Worm (Caenorhabditis elegans) whole organism, L3 larva: ENCODE results near the gene K10H10.12.

Experiments
- ceh-16 ChIP-seq: sonication (generic microtip); optimal IDR thresholded peaks from 2 replicates; lab custom pipeline; 2017; ENCODE audit warnings: missing biosample characterization, missing genetic modification characterization
- elt-1 ChIP-seq: fragments of 150-350 bp; optimal IDR thresholded peaks from 2 replicates; lab custom pipeline; 2014; ENCODE audit warnings: missing biosample characterization, missing genetic modification characterization
- elt-3 ChIP-seq, 3 experiments: fragments of 150-350 bp in 1 of 3; sonication (generic microtip) in 2 of 3; optimal IDR thresholded peaks; 2 replicates in 2 of 3; 4 replicates in 1 of 3; lab custom pipeline; 2014 to 2017; ENCODE audit warnings: missing biosample characterization in 3 of 3, missing genetic modification characterization in 3 of 3
- fkh-10 ChIP-seq: sonication (generic microtip); optimal IDR thresholded peaks from 2 replicates; lab custom pipeline; 2017; ENCODE audit warnings: missing biosample characterization, missing genetic modification reagents, missing genetic modification characterization
- hmg-11 ChIP-seq: sonication (generic microtip); optimal IDR thresholded peaks from 2 replicates; lab custom pipeline; 2016; ENCODE audit warnings: missing genetic modification characterization, missing compliant biosample characterization
- lin-39 ChIP-seq: fragments of 150-350 bp; optimal IDR thresholded peaks from 2 replicates; lab custom pipeline; 2018; ENCODE audit warnings: missing biosample characterization, missing genetic modification reagents, missing genetic modification characterization
- nhr-11 ChIP-seq: fragments of 150-350 bp; optimal IDR thresholded peaks from 2 replicates; lab custom pipeline; 2014; ENCODE audit warnings: missing biosample characterization, missing genetic modification characterization
- pqm-1 ChIP-seq: fragments of 150-350 bp; optimal IDR thresholded peaks from 2 replicates; lab custom pipeline; 2017; ENCODE audit warnings: missing biosample characterization, missing genetic modification characterization, inconsistent platforms
- unc-62 ChIP-seq: fragments of 150-350 bp; sonication (generic microtip); optimal IDR thresholded peaks from 4 replicates; lab custom pipeline; 2014; ENCODE audit warnings: missing biosample characterization, missing genetic modification reagents, missing genetic modification characterization

DNA sequence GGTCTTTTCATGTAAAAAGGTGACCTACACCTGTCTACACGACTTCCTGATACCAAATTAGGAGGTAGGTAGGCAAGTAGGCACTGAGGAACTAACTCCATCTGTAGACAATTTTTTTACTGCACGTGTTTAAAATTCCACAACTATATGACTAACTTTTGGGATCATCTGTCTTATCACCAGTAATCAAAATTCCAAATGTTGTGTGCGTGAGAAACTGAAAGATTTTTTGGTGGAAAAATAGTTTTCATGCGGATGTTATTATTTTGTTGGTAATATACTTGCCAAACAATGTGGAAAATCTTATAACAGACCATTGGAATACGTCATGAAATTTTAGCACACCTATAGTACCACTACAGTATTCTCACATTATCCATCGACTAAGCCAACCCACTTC, 5.0 kb upstream of the K10H10.12 start, which contains the start of gene K10H10.13:
- no peak for TF ChIP-seq lin-39
- no peak for TF ChIP-seq hmg-11 (tag; lab: Kevin White, UChicago)
- TF ChIP-seq elt-3 (tag; optimal IDR thresholded peaks at IDR 0.05; lab: Kevin White, UChicago) = no peak
- TF ChIP-seq unc-62 (GFP tag; lab: Kevin White, UChicago) = no peak
- no peak for TF ChIP-seq fkh-10 (GFP tag; lab: Kevin White, UChicago)
- no peak for TF ChIP-seq pqm-1 (tag; lab: Kevin White, UChicago)
- TF ChIP-seq elt-1 (tag; lab: Kevin White, UChicago) = no peak
- no peak for TF ChIP-seq nhr-11 (tag; lab: Kevin White, UChicago)
- TF ChIP-seq ceh-16 (tag; lab: Kevin White, UChicago) = no peak
